Worm (Caenorhabditis elegans) whole organism, L4 larva: ENCODE data around the gene glrx-21.

Experiments
- F10B5.3 ChIP-seq: sonication (generic microtip); optimal IDR thresholded peaks from 2 replicates; lab custom pipeline; 2016; ENCODE audit warnings: mild to moderate bottlenecking, missing genetic modification characterization, missing compliant biosample characterization
- F37D6.2 ChIP-seq: sonication (generic microtip); optimal IDR thresholded peaks from 2 replicates; lab custom pipeline; 2016; ENCODE audit warnings: mild to moderate bottlenecking, missing genetic modification characterization, missing compliant biosample characterization
- T20F7.1 ChIP-seq: fragments of 200-800 bp; sonication (Bioruptor generic); optimal IDR thresholded peaks from 2 replicates; lab custom pipeline; 2018; ENCODE audit warnings: mild to moderate bottlenecking, missing genetic modification characterization, missing compliant biosample characterization
- T26A8.4 ChIP-seq: fragments of 200-800 bp; sonication (Bioruptor generic); IDR thresholded peaks from 2 replicates; pipeline ENCODE4 v1.3.6; 2022; ENCODE audit warnings: missing genetic modification characterization, missing compliant biosample characterization
- Y105C5A.15 ChIP-seq: fragments of 200-800 bp; sonication (Bioruptor generic); IDR thresholded peaks from 2 replicates; pipeline ENCODE4 v1.3.6; 2022; ENCODE audit warnings: missing genetic modification characterization, missing compliant biosample characterization
- Y5F2A.4 ChIP-seq: fragments of 200-800 bp; sonication (Bioruptor generic); optimal IDR thresholded peaks from 2 replicates; lab custom pipeline; 2018; ENCODE audit warnings: mild to moderate bottlenecking, missing genetic modification characterization, missing compliant biosample characterization
- aha-1 ChIP-seq: fragments of 150-350 bp; peaks from one replicate; lab custom pipeline; 2014; ENCODE audit warnings: missing biosample characterization, missing genetic modification characterization
- ceh-28 ChIP-seq: fragments of 150-350 bp; optimal IDR thresholded peaks from 2 replicates; lab custom pipeline; 2014; ENCODE audit warnings: missing biosample characterization, missing genetic modification reagents, missing genetic modification characterization
- ceh-32 ChIP-seq: sonication (generic microtip); optimal IDR thresholded peaks from 2 replicates; lab custom pipeline; 2016; ENCODE audit warnings: mild to moderate bottlenecking, missing genetic modification characterization, missing compliant biosample characterization; ENCODE audit not compliant: poor library complexity
- ceh-44 ChIP-seq: fragments of 200-800 bp; sonication (Bioruptor generic); IDR thresholded peaks from 2 replicates; pipeline ENCODE4 v1.3.6; 2022; ENCODE audit warnings: missing genetic modification reagents, missing genetic modification characterization, missing compliant biosample characterization
- ces-1 ChIP-seq: fragments of 150-350 bp; sonication (generic microtip); optimal IDR thresholded peaks from 4 replicates; lab custom pipeline; 2014; ENCODE audit warnings: missing biosample characterization, missing genetic modification reagents, missing genetic modification characterization
- daf-19 ChIP-seq: fragments of 200-800 bp; sonication (Bioruptor generic); conservative IDR thresholded peaks from 2 replicates; pipeline ENCODE4 v1.3.6; 2022; ENCODE audit warnings: missing genetic modification characterization, missing compliant biosample characterization
- daf-8 ChIP-seq: fragments of 200-800 bp; sonication (Bioruptor generic); IDR thresholded peaks from 2 replicates; pipeline ENCODE4 v1.3.6; 2022; ENCODE audit warnings: missing genetic modification characterization, missing compliant biosample characterization
- dmd-8 ChIP-seq: fragments of 200-800 bp; sonication (Bioruptor generic); IDR thresholded peaks from 2 replicates; pipeline ENCODE4 v1.3.6; 2022; ENCODE audit warnings: missing genetic modification characterization, missing compliant biosample characterization
- dmd-9 ChIP-seq: fragments of 200-800 bp; sonication (Bioruptor generic); IDR thresholded peaks from 2 replicates; pipeline ENCODE4 v1.3.6; 2022; ENCODE audit warnings: missing genetic modification reagents, missing genetic modification characterization, missing compliant biosample characterization
- dpl-1 ChIP-seq: fragments of 150-350 bp; optimal IDR thresholded peaks from 2 replicates; lab custom pipeline; 2014; ENCODE audit warnings: missing biosample characterization, missing genetic modification reagents, missing genetic modification characterization
- duxl-1 ChIP-seq: sonication (generic microtip); optimal IDR thresholded peaks from 2 replicates; lab custom pipeline; 2016; ENCODE audit warnings: mild to moderate bottlenecking, missing genetic modification characterization, moderate library complexity, missing compliant biosample characterization; ENCODE audit not compliant: poor library complexity
- dve-1 ChIP-seq: sonication (generic microtip); optimal IDR thresholded peaks from 2 replicates; lab custom pipeline; 2017; ENCODE audit warnings: antibody characterized with exemption, mild to moderate bottlenecking, missing genetic modification characterization, missing compliant biosample characterization; ENCODE audit not compliant: insufficient read depth
- egl-27 ChIP-seq: sonication (generic microtip); optimal IDR thresholded peaks from 3 replicates; lab custom pipeline; 2017; ENCODE audit warnings: missing biosample characterization, missing genetic modification reagents, missing genetic modification characterization
- fos-1 ChIP-seq: fragments of 150-350 bp; optimal IDR thresholded peaks from 2 replicates; lab custom pipeline; 2014; ENCODE audit warnings: missing biosample characterization, missing genetic modification characterization
- hif-1 ChIP-seq, 2 experiments: sonication (generic microtip); optimal IDR thresholded peaks; 2 replicates each; lab custom pipeline; 2016 to 2017; ENCODE audit warnings: missing compliant biosample characterization in 2 of 2, missing genetic modification characterization in 2 of 2, missing genetic modification reagents in 2 of 2, missing genotype in 2 of 2, mild to moderate bottlenecking in 1 of 2
- hlh-11 ChIP-seq: fragments of 200-800 bp; sonication (Bioruptor generic); optimal IDR thresholded peaks from 2 replicates; lab custom pipeline; 2018; ENCODE audit warnings: mild to moderate bottlenecking, missing genetic modification characterization, missing compliant biosample characterization
- lin-13 ChIP-seq: fragments of 150-350 bp; optimal IDR thresholded peaks from 2 replicates; lab custom pipeline; 2014; ENCODE audit warnings: missing biosample characterization, missing genetic modification reagents, missing genetic modification characterization
- lin-15B ChIP-seq: fragments of 150-350 bp; sonication (generic microtip); optimal IDR thresholded peaks from 3 replicates; lab custom pipeline; 2014; ENCODE audit warnings: missing biosample characterization, missing genetic modification characterization
- lin-29 ChIP-seq: fragments of 200-800 bp; sonication (Bioruptor generic); IDR thresholded peaks from 2 replicates; pipeline ENCODE4 v1.3.6; 2022; ENCODE audit warnings: missing genetic modification reagents, missing genetic modification characterization, missing compliant biosample characterization
- lin-38 ChIP-seq: fragments of 200-800 bp; sonication (Bioruptor generic); IDR thresholded peaks from 2 replicates; pipeline ENCODE4 v1.3.6; 2022; ENCODE audit warnings: missing genetic modification reagents, missing genetic modification characterization, missing compliant biosample characterization
- lir-3 ChIP-seq: sonication (generic microtip); optimal IDR thresholded peaks from 2 replicates; lab custom pipeline; 2016; ENCODE audit warnings: mild to moderate bottlenecking, missing genetic modification characterization, missing compliant biosample characterization
- madf-9 ChIP-seq: fragments of 200-800 bp; sonication (Bioruptor generic); conservative IDR thresholded peaks from 2 replicates; pipeline ENCODE4 v1.3.6; 2022; ENCODE audit warnings: missing genetic modification reagents, missing genetic modification characterization, missing compliant biosample characterization
- mdt-29 ChIP-seq: fragments of 200-800 bp; sonication (Bioruptor generic); IDR thresholded peaks from 2 replicates; pipeline ENCODE4 v1.3.6; 2022; ENCODE audit warnings: missing genetic modification reagents, missing genetic modification characterization, missing compliant biosample characterization
- mep-1 ChIP-seq: fragments of 150-350 bp; sonication (generic microtip); optimal IDR thresholded peaks from 3 replicates; lab custom pipeline; 2014; ENCODE audit warnings: missing biosample characterization, missing genetic modification characterization
- mxl-2 ChIP-seq: fragments of 200-800 bp; sonication (Bioruptor generic); conservative IDR thresholded peaks from 2 replicates; pipeline ENCODE4 v1.3.6; 2022; ENCODE audit warnings: missing genetic modification reagents, missing genetic modification characterization, missing compliant biosample characterization
- nhr-102 ChIP-seq: sonication (generic microtip); optimal IDR thresholded peaks from 2 replicates; lab custom pipeline; 2016; ENCODE audit warnings: mild to moderate bottlenecking, missing genetic modification characterization, moderate library complexity, missing compliant biosample characterization
- nhr-11 ChIP-seq: fragments of 150-350 bp; optimal IDR thresholded peaks from 2 replicates; lab custom pipeline; 2014; ENCODE audit warnings: missing biosample characterization, missing genetic modification characterization
- nhr-25 ChIP-seq: sonication (generic microtip); optimal IDR thresholded peaks from 2 replicates; lab custom pipeline; 2017; ENCODE audit warnings: missing genetic modification characterization, mild to moderate bottlenecking, missing compliant biosample characterization, antibody characterized with exemption, moderate library complexity, borderline replicate concordance; ENCODE audit not compliant: insufficient read depth
- nhr-28 ChIP-seq: fragments of 150-350 bp; optimal IDR thresholded peaks from 2 replicates; lab custom pipeline; 2014; ENCODE audit warnings: missing biosample characterization, missing genetic modification characterization
- nhr-42 ChIP-seq: fragments of 200-800 bp; sonication (Bioruptor generic); IDR thresholded peaks from 2 replicates; pipeline ENCODE4 v1.3.6; 2022; ENCODE audit warnings: missing genetic modification characterization, missing compliant biosample characterization
- nhr-76 ChIP-seq: fragments of 150-350 bp; optimal IDR thresholded peaks from 2 replicates; lab custom pipeline; 2014; ENCODE audit warnings: missing biosample characterization, missing genetic modification characterization
- pha-4 ChIP-seq, 2 experiments: fragments of 150-350 bp in 1 of 2; fragments of 200-800 bp in 1 of 2; sonication (Bioruptor generic) in 1 of 2; IDR thresholded peaks in 1 of 2; optimal IDR thresholded peaks in 1 of 2; 2 replicates each; pipeline versions ENCODE4 v1.3.6 to Lab custom; 2014 to 2022; ENCODE audit warnings: missing genetic modification characterization in 2 of 2, missing genetic modification reagents in 2 of 2, missing biosample characterization in 1 of 2, missing compliant biosample characterization in 1 of 2
- php-3 ChIP-seq: fragments of 200-800 bp; sonication (Bioruptor generic); IDR thresholded peaks from 2 replicates; pipeline ENCODE4 v1.3.6; 2022; ENCODE audit warnings: missing genetic modification reagents, missing genetic modification characterization, missing compliant biosample characterization
- pqm-1 ChIP-seq: sonication (generic microtip); optimal IDR thresholded peaks from 2 replicates; lab custom pipeline; 2017; ENCODE audit warnings: missing biosample characterization, missing genetic modification characterization
- saeg-2 ChIP-seq: fragments of 200-800 bp; sonication (Bioruptor generic); IDR thresholded peaks from 2 replicates; pipeline ENCODE4 v1.3.6; 2022; ENCODE audit warnings: missing genetic modification reagents, missing genetic modification characterization, missing compliant biosample characterization
- sdz-12 ChIP-seq: fragments of 200-800 bp; sonication (Bioruptor generic); optimal IDR thresholded peaks from 2 replicates; lab custom pipeline; 2018; ENCODE audit warnings: mild to moderate bottlenecking, missing genetic modification characterization, missing compliant biosample characterization
- spr-1 ChIP-seq: sonication (generic microtip); optimal IDR thresholded peaks from 2 replicates; lab custom pipeline; 2016; ENCODE audit warnings: mild to moderate bottlenecking, missing genetic modification characterization, missing compliant biosample characterization
- tag-97 ChIP-seq: fragments of 200-800 bp; sonication (Bioruptor generic); IDR thresholded peaks from 2 replicates; pipeline ENCODE4 v1.3.6; 2022; ENCODE audit warnings: missing genetic modification characterization, missing compliant biosample characterization
- tra-1 ChIP-seq: fragments of 200-800 bp; sonication (Bioruptor generic); IDR thresholded peaks from 2 replicates; pipeline ENCODE4 v1.3.6; 2022; ENCODE audit warnings: missing genetic modification reagents, missing genetic modification characterization, missing compliant biosample characterization
- unc-39 ChIP-seq: sonication (generic microtip); optimal IDR thresholded peaks from 2 replicates; lab custom pipeline; 2017; ENCODE audit warnings: missing biosample characterization, missing genetic modification characterization
- unc-62 ChIP-seq, 3 experiments: fragments of 150-350 bp in 1 of 3; sonication (generic microtip); optimal IDR thresholded peaks in 2 of 3; peaks in 1 of 3; 1 replicate in 1 of 3; 2 replicates in 2 of 3; lab custom pipeline; 2014 to 2017; ENCODE audit warnings: missing biosample characterization in 3 of 3, missing genetic modification characterization in 3 of 3, missing genetic modification reagents in 3 of 3, missing genotype in 1 of 3
- zfp-2 ChIP-seq: sonication (generic microtip); optimal IDR thresholded peaks from 2 replicates; lab custom pipeline; 2016; ENCODE audit warnings: mild to moderate bottlenecking, missing genetic modification characterization, missing compliant biosample characterization
- zfp-3 ChIP-seq: fragments of 200-800 bp; sonication (Bioruptor generic); conservative IDR thresholded peaks from 2 replicates; pipeline ENCODE4 v1.3.6; 2022; ENCODE audit warnings: missing genetic modification reagents, missing genetic modification characterization, missing compliant biosample characterization
- zip-11 ChIP-seq: fragments of 200-800 bp; sonication (Bioruptor generic); IDR thresholded peaks from 2 replicates; pipeline ENCODE4 v1.3.6; 2022; ENCODE audit warnings: missing genetic modification characterization, missing compliant biosample characterization
- zip-2 ChIP-seq: fragments of 150-350 bp; optimal IDR thresholded peaks from 2 replicates; lab custom pipeline; 2014; ENCODE audit warnings: missing biosample characterization, missing genetic modification characterization

glrx-21 gene

DNA sequence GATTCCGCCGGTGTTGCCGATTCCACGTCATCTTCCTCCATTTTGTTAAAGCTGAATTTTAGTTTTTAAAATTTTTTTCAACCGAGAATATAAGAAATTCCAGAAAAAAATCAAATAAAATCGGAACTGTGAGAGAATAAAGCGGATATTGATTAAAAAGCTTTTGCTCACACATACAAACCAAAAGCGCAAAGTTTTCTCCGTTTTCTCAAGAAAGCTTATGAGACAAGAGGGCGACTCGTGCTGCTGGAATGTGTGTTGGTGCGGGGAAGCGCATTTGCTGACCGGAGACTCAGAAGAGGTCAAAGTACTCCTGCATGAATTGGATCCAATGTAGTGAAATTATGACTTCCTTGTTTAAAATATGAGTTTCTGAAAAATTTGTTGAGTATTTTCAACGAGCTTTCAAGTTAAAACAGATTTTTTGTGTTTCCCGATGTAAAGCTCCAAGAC, 34.0 kb upstream of the glrx-21 start, which contains the start of gene paqr-2:
paqr-2 (minus strand) TSS at position 51 of the 453 bp plus-strand sequence.
- TF ChIP-seq mxl-2 (GFP tag; lab: Robert Waterston, UW) (no peak), daf-8 (no peak), dmd-8 (no peak), zfp-2 (no peak), mdt-29 (GFP tag; lab: Robert Waterston, UW) (no peak), lin-38 (GFP tag; lab: Robert Waterston, UW) (peak; percentile 62), spr-1 (tag; lab: Kevin White, UChicago) (no peak), unc-62 (GFP tag; optimal IDR thresholded peaks at IDR 0.05 in 1 of 2; lab: Kevin White, UChicago) (no peak), unc-62 (tag; optimal IDR thresholded peaks at IDR 0.05; lab: Kevin White, UChicago) (no peak), tra-1 (GFP tag; lab: Robert Waterston, UW) (no peak), lin-15B (tag; lab: Kevin White, UChicago) (no peak), ceh-44 (no peak), Y105C5A.15 (GFP tag; lab: Robert Waterston, UW) (no peak), T26A8.4 (no peak), lin-13 (no peak), Y5F2A.4 (no peak), unc-39 (tag; lab: Kevin White, UChicago) (no peak), T20F7.1 (GFP tag; lab: Kevin White, UChicago) (no peak), daf-19 (GFP tag; lab: Robert Waterston, UW) (no peak), ces-1 (no peak), nhr-42 (GFP tag; lab: Robert Waterston, UW) (no peak), ceh-32 (no peak), duxl-1 (tag; lab: Kevin White, UChicago) (no peak), tag-97 (GFP tag; lab: Robert Waterston, UW) (no peak), madf-9 (no peak), F37D6.2 (tag; lab: Kevin White, UChicago) (no peak), ceh-28 (no peak), zip-2 (no peak), nhr-11 (tag; lab: Kevin White, UChicago) (peak; percentile 21), sdz-12 (GFP tag; lab: Kevin White, UChicago) (no peak), nhr-102 (no peak), egl-27 (tag; lab: Kevin White, UChicago) (no peak), dpl-1 (peak; percentile 27), pha-4 (GFP tag; IDR thresholded peaks at IDR 0.05; lab: Robert Waterston, UW) (no peak), pha-4 (tag; optimal IDR thresholded peaks at IDR 0.05; lab: Kevin White, UChicago) (no peak), F10B5.3 (tag; lab: Kevin White, UChicago) (no peak), hif-1 (tag; optimal IDR thresholded peaks at IDR 0.05; lab: Kevin White, UChicago) (no peak), hlh-11 (no peak), lir-3 (tag; lab: Kevin White, UChicago) (no peak), php-3 (GFP tag; lab: Robert Waterston, UW) (no peak), saeg-2 (GFP tag; lab: Robert Waterston, UW) (no peak), dmd-9 (GFP tag; lab: Robert Waterston, UW) (no peak), mep-1 (peak; percentile 35), lin-29 (no peak), pqm-1 (tag; lab: Kevin White, UChicago) (peak; percentile 51), nhr-25 (tag; lab: Kevin White, UChicago) (no peak), nhr-28 (tag; lab: Kevin White, UChicago) (peak; percentile 66), dve-1 (tag; lab: Kevin White, UChicago) (peak; percentile 27), fos-1 (tag; lab: Kevin White, UChicago) (no peak), zip-11 (GFP tag; lab: Robert Waterston, UW) (no peak), zfp-3 (GFP tag; lab: Robert Waterston, UW) (no peak), aha-1 (tag; lab: Kevin White, UChicago) (no peak), nhr-76 (tag; lab: Kevin White, UChicago) (no peak)
